Worm (Caenorhabditis elegans) whole organism, L2 larva: ENCODE measurements around the gene W09G10.9.

Experiments used
- F13H6.1 ChIP-seq: sonication (generic microtip); optimal IDR thresholded peaks from 2 replicates; lab custom pipeline; 2016; ENCODE audit warnings: missing genetic modification characterization, missing compliant biosample characterization
- R02D3.7 ChIP-seq: fragments of 150-350 bp; optimal IDR thresholded peaks from 2 replicates; lab custom pipeline; 2014; ENCODE audit warnings: missing biosample characterization, missing genetic modification characterization
- ZK546.5 ChIP-seq: sonication (generic microtip); optimal IDR thresholded peaks from 2 replicates; lab custom pipeline; 2017; ENCODE audit warnings: missing biosample characterization, missing genetic modification characterization
- egl-27 ChIP-seq: sonication (generic microtip); optimal IDR thresholded peaks from 3 replicates; lab custom pipeline; 2017; ENCODE audit warnings: missing biosample characterization, missing genetic modification reagents, missing genetic modification characterization
- nhr-12 ChIP-seq: fragments of 150-350 bp; optimal IDR thresholded peaks from 2 replicates; lab custom pipeline; 2014; ENCODE audit warnings: missing biosample characterization, missing genetic modification characterization
- nhr-23 ChIP-seq: fragments of 150-350 bp; optimal IDR thresholded peaks from 2 replicates; lab custom pipeline; 2014; ENCODE audit warnings: missing biosample characterization, missing genetic modification reagents, missing genetic modification characterization
- nhr-237 ChIP-seq: fragments of 150-350 bp; optimal IDR thresholded peaks from 2 replicates; lab custom pipeline; 2014; ENCODE audit warnings: missing biosample characterization, missing genetic modification characterization
- nhr-25 ChIP-seq: fragments of 150-350 bp; sonication (generic microtip); optimal IDR thresholded peaks from 3 replicates; lab custom pipeline; 2014; ENCODE audit warnings: missing biosample characterization, missing genetic modification characterization
- skn-1 ChIP-seq: sonication (generic microtip); optimal IDR thresholded peaks from 2 replicates; lab custom pipeline; 2017; ENCODE audit warnings: missing biosample characterization, missing genetic modification characterization
- unc-62 ChIP-seq: fragments of 150-350 bp; optimal IDR thresholded peaks from 2 replicates; lab custom pipeline; 2014; ENCODE audit warnings: missing biosample characterization, missing genetic modification reagents, missing genetic modification characterization
- zag-1 ChIP-seq: fragments of 150-350 bp; optimal IDR thresholded peaks from 2 replicates; lab custom pipeline; 2014; ENCODE audit warnings: missing biosample characterization, missing genetic modification characterization
- ztf-1 ChIP-seq: fragments of 200-800 bp; sonication (Bioruptor generic); conservative IDR thresholded peaks from 2 replicates; pipeline ENCODE4 v1.3.6; 2022; ENCODE audit warnings: missing genetic modification characterization, missing compliant biosample characterization
- ztf-4 ChIP-seq: fragments of 150-350 bp; optimal IDR thresholded peaks from 2 replicates; lab custom pipeline; 2014; ENCODE audit warnings: missing biosample characterization, missing genetic modification characterization

DNA sequence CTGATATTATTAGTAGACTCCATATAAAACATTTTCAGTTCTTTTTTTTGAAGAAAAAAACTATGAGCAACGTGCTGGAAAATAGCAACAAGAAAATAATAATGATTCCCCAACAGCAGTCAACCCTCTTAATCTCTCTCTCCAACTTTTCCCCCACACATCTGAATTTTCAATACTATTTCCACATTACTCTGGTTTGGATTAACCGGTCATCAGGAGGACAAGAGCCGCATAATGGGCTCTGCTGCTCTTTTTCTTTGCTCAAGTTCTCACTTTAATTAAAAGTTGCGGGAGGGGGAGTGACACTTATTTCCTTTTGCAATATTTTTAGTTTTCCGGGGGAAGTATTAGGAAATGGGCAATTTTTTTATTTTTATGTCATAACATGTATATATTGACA lies 5.9 kb downstream of the W09G10.9 start:
- TF ChIP-seq F13H6.1 (tag; lab: Kevin White, UChicago) (no peak), nhr-23 (tag; lab: Kevin White, UChicago) (no peak), nhr-12 (tag; lab: Kevin White, UChicago) (no peak), unc-62 (GFP tag; lab: Kevin White, UChicago) (no peak), R02D3.7 (no peak), ztf-4 (no peak), nhr-25 (tag; lab: Kevin White, UChicago) (no peak), egl-27 (tag; lab: Kevin White, UChicago) (no peak), skn-1 (tag; lab: Kevin White, UChicago) (no peak), ztf-1 (GFP tag; lab: Robert Waterston, UW) (no peak), zag-1 (no peak), ZK546.5 (no peak), nhr-237 (tag; lab: Kevin White, UChicago) (no peak)
